Worm (Caenorhabditis elegans): ENCODE data around the gene bgnt-1.2.

bgnt-1.2 gene

DNA sequence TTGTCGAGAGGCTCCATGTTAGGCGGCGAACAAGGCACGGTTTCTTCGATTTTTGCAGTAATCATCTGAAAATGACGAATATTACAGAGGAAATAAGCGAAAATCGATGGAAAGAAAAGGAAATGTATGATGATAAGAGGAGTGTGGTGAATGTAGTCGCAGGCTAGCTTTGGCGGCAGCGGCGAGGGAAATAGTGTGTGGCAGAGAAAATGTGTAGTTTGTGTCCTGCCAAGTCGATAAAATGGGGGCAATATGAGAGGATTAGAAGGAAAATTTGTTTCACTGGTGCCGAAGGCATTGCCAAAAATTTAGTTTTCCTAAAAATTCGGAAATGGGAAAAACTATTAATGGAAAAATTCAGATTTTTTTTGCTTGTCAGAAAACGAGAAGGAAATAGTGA, 51.7 kb downstream of the bgnt-1.2 start, which contains the start of gene nhr-86:
nhr-86 (minus strand) TSS at position 71 of the 400 bp plus-strand sequence.
- TF ChIP-seq zip-8 (tag; optimal IDR thresholded peaks at IDR 0.05) (no peak), unc-62 (GFP tag; optimal IDR thresholded peaks at IDR 0.05) (no peak), ham-2 (GFP tag; optimal IDR thresholded peaks at IDR 0.05) (peak; percentile 53), nhr-2 (tag; optimal IDR thresholded peaks at IDR 0.05) (peak; percentile 31), drap-1 (GFP tag; optimal IDR thresholded peaks at IDR 0.05) (no peak), ceh-39 (tag; optimal IDR thresholded peaks at IDR 0.05) (peak; percentile 30), unc-120 (tag; optimal IDR thresholded peaks at IDR 0.05; ENCODE audit: poor library complexity, severe bottlenecking) (peak; percentile 9), mls-2 (tag; optimal IDR thresholded peaks at IDR 0.05) (no peak), sem-2 (GFP tag; optimal IDR thresholded peaks at IDR 0.05) (no peak), cnd-1 (tag; optimal IDR thresholded peaks at IDR 0.05) (no peak), nhr-237 (tag; optimal IDR thresholded peaks at IDR 0.05) (no peak), elt-3 (tag; optimal IDR thresholded peaks at IDR 0.05) (no peak), bed-3 (GFP tag; optimal IDR thresholded peaks at IDR 0.05) (no peak), elt-1 (tag; optimal IDR thresholded peaks at IDR 0.05; ENCODE audit: borderline replicate concordance, insufficient read depth) (no peak), mep-1 (tag; optimal IDR thresholded peaks at IDR 0.05) (no peak), sptf-1 (tag; optimal IDR thresholded peaks at IDR 0.05) (no peak), nhr-28 (tag; optimal IDR thresholded peaks at IDR 0.05) (peak; percentile 51), lsy-2 (tag; optimal IDR thresholded peaks at IDR 0.05) (no peak), hlh-1 (tag; optimal IDR thresholded peaks at IDR 0.05) (no peak), flh-1 (GFP tag; optimal IDR thresholded peaks at IDR 0.05) (no peak), nhr-76 (tag; optimal IDR thresholded peaks at IDR 0.05) (no peak), ztf-11 (tag; optimal IDR thresholded peaks at IDR 0.05) (no peak), tbx-8 (GFP tag; optimal IDR thresholded peaks at IDR 0.05) (no peak), snpc-4 (tag; optimal IDR thresholded peaks at IDR 0.05) (no peak)
